Worm (Caenorhabditis elegans) whole organism, late embryonic: ENCODE results near the gene Y51A2D.1.

ENCODE experiments used
- K02D7.2 ChIP-seq: sonication (generic microtip); optimal IDR thresholded peaks from 2 replicates; lab custom pipeline; 2017; ENCODE audit warnings: mild to moderate bottlenecking, missing genetic modification characterization, missing compliant biosample characterization
- ceh-14 ChIP-seq: sonication (generic microtip); optimal IDR thresholded peaks from 2 replicates; lab custom pipeline; 2016; ENCODE audit warnings: missing genotype, missing genetic modification characterization, missing compliant biosample characterization
- ceh-18 ChIP-seq: sonication (generic microtip); optimal IDR thresholded peaks from 2 replicates; lab custom pipeline; 2016; ENCODE audit warnings: missing genetic modification characterization, missing compliant biosample characterization
- ceh-19 ChIP-seq: fragments of 200-800 bp; sonication (Bioruptor generic); optimal IDR thresholded peaks from 2 replicates; lab custom pipeline; 2018; ENCODE audit warnings: mild to moderate bottlenecking, missing genetic modification characterization, missing compliant biosample characterization
- ceh-30 ChIP-seq: fragments of 150-350 bp; optimal IDR thresholded peaks from 2 replicates; lab custom pipeline; 2014; ENCODE audit warnings: missing biosample characterization, missing genetic modification characterization
- ceh-6 ChIP-seq: fragments of 200-800 bp; sonication (Bioruptor generic); optimal IDR thresholded peaks from 2 replicates; lab custom pipeline; 2018; ENCODE audit warnings: mild to moderate bottlenecking, missing genetic modification characterization, missing compliant biosample characterization
- nfya-1 ChIP-seq: sonication (generic microtip); optimal IDR thresholded peaks from 2 replicates; lab custom pipeline; 2017; ENCODE audit warnings: missing genetic modification characterization, mild to moderate bottlenecking, missing compliant biosample characterization, antibody characterized with exemption, moderate library complexity

Gene Y51A2D.1

ce11 chrV:18560944-18561343 is 52.3 kb downstream of the Y51A2D.1 start:
- no peak for TF ChIP-seq ceh-14 (tag; lab: Kevin White, UChicago)
- TF ChIP-seq ceh-19 (GFP tag; lab: Kevin White, UChicago), result no peak
- no peak for TF ChIP-seq ceh-18 (tag; lab: Kevin White, UChicago)
- TF ChIP-seq ceh-30 (tag; lab: Kevin White, UChicago), result no peak
- no peak for TF ChIP-seq nfya-1 (tag; lab: Kevin White, UChicago)
- no peak for TF ChIP-seq ceh-6
- no peak for TF ChIP-seq K02D7.2 (tag; lab: Kevin White, UChicago)
